Fruit fly (Drosophila melanogaster): ENCODE measurements around the gene CG8032.

- TF ChIP-seq psq (optimal IDR thresholded peaks at IDR 0.05), result no peak
- TF ChIP-seq Sin3A (optimal IDR thresholded peaks at IDR 0.05), result no peak
- TF ChIP-seq ttk (optimal IDR thresholded peaks at IDR 0.05), result no peak
Observed at dm6 chr3R:8652731-8653130, 11.2 kb upstream of the CG8032 start, which contains the start of the genes Sys1 and Dhod.
